Worm (Caenorhabditis elegans) whole organism, midembryonic: ENCODE results near the gene Y57A10C.10.

Source experiments
- T22C8.4 ChIP-seq: fragments of 200-800 bp; sonication (Bioruptor generic); IDR thresholded peaks from 2 replicates; pipeline ENCODE4 v1.3.6; 2022; ENCODE audit warnings: missing genetic modification characterization, missing compliant biosample characterization
- cog-1 ChIP-seq: sonication (generic microtip); optimal IDR thresholded peaks from 2 replicates; lab custom pipeline; 2016; ENCODE audit warnings: missing genetic modification characterization, missing compliant biosample characterization
- flt-1 ChIP-seq: fragments of 200-800 bp; sonication (Bioruptor generic); IDR thresholded peaks from 2 replicates; pipeline ENCODE4 v1.3.6; 2022; ENCODE audit warnings: missing genetic modification characterization, missing compliant biosample characterization
- klf-2 ChIP-seq: fragments of 200-800 bp; sonication (Bioruptor generic); conservative IDR thresholded peaks from 2 replicates; pipeline ENCODE4 v1.3.6; 2022; ENCODE audit warnings: missing genetic modification reagents, missing genetic modification characterization, missing compliant biosample characterization
- med-1 ChIP-seq: sonication (generic microtip); optimal IDR thresholded peaks from 2 replicates; lab custom pipeline; 2017; ENCODE audit warnings: missing genetic modification characterization, mild to moderate bottlenecking, missing compliant biosample characterization, antibody characterized with exemption, missing genetic modification reagents; ENCODE audit not compliant: insufficient read depth
- ref-1 ChIP-seq: fragments of 200-800 bp; sonication (Bioruptor generic); conservative IDR thresholded peaks from 2 replicates; pipeline ENCODE4 v1.3.6; 2022; ENCODE audit warnings: missing genetic modification reagents, missing genetic modification characterization, missing compliant biosample characterization
- tab-1 ChIP-seq: fragments of 200-800 bp; sonication (Bioruptor generic); IDR thresholded peaks from 2 replicates; pipeline ENCODE4 v1.3.6; 2022; ENCODE audit warnings: missing genetic modification characterization, missing compliant biosample characterization
- ztf-23 ChIP-seq: fragments of 200-800 bp; sonication (Bioruptor generic); IDR thresholded peaks from 2 replicates; pipeline ENCODE4 v1.3.6; 2022; ENCODE audit warnings: missing genetic modification reagents, missing genetic modification characterization, missing compliant biosample characterization
- ztf-29 ChIP-seq: fragments of 200-800 bp; sonication (Bioruptor generic); IDR thresholded peaks from 2 replicates; pipeline ENCODE4 v1.3.6; 2022; ENCODE audit warnings: missing genetic modification reagents, missing genetic modification characterization, missing compliant biosample characterization

- no peak for TF ChIP-seq tab-1 (GFP tag; lab: Robert Waterston, UW)
- no peak for TF ChIP-seq cog-1 (tag; lab: Kevin White, UChicago)
- no peak for TF ChIP-seq klf-2 (GFP tag; lab: Robert Waterston, UW)
- no peak for TF ChIP-seq ztf-29 (GFP tag; lab: Robert Waterston, UW)
- no peak for TF ChIP-seq flt-1
- TF ChIP-seq T22C8.4 (GFP tag; lab: Robert Waterston, UW): no peak
- TF ChIP-seq ztf-23: no peak
- TF ChIP-seq ref-1 (GFP tag; lab: Robert Waterston, UW): no peak
- TF ChIP-seq med-1 (GFP tag; lab: Kevin White, UChicago): no peak
Observed at ce11 chrII:12406394-12406793, 34.7 kb downstream of the Y57A10C.10 start, which contains the start of gene sre-30.
